Fruit fly (Drosophila melanogaster): Measurements from ENCODE around the gene btsz.

DNA sequence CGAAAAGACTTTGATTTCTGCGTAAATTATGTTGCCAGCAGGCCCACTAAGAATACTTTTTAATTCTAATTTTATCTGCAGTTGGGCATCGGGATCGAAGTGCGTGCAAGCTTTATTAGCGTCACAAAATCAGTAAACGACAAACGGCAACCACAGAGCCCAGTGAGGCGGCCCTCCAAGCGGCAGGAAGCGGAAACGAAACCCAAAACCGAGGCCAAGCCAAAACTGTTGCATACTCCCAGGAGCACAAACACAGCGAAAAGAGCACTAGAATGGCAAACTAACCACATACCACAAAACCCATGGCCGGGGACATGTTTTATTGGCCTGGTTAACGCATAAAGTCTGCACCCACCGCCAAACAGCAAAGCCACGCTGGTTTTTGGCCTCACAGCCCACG lies 43.0 kb downstream of the btsz start:
- peak; percentile 17 to 55 for TF ChIP-seq CTCF (optimal IDR thresholded peaks at IDR 0.05)
- no peak for TF ChIP-seq CG8478 (optimal IDR thresholded peaks at IDR 0.05)
